Fruit fly (Drosophila melanogaster): Measurements from ENCODE around the gene CG43373.
"Not testable (repeated sequence)": the region's sequence is repeated elsewhere in the genome, so short reads cannot be mapped to it uniquely, and the experiment has no call there.

Gene CG43373

DNA sequence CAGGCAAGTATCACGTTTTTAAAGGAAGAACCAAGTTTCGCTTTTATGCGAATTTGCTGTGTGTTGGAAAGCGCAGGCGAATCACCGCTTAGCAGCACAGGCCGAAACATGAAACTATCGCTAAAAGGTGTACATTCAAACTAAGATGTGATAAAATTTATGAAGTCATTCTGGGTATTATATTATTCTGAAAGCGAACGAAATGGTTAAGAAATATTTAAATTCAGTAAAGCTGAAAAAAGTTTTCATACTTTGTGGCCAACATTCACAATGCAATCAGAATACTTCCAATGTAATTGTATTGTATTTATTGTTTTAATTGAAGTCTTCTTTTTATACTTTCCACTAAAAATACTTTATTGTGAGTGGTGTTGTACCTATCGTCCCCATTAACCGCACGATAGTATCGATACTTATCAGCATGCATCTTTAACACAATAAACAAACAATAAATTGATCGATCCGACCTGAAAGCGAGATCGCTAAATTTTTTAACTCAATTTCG is 38.1 kb upstream of the CG43373 start, which contains the start of gene Smn (continued):
- TF ChIP-seq pan (optimal IDR thresholded peaks at IDR 0.05) (no peak), ey (GFP tag; optimal IDR thresholded peaks at IDR 0.05) (peak; percentile 63), dsf (GFP tag; optimal IDR thresholded peaks at IDR 0.05; ENCODE audit: borderline replicate concordance) (peak; percentile 39), usp (GFP tag; optimal IDR thresholded peaks at IDR 0.05) (no peak), Mio (GFP tag; optimal IDR thresholded peaks at IDR 0.05) (no peak), Myc (optimal IDR thresholded peaks at IDR 0.05) (peak; percentile 15), Vsx2 (GFP tag; optimal IDR thresholded peaks at IDR 0.05; ENCODE audit: partially characterized antibody) (no peak), Hnf4 (GFP tag; optimal IDR thresholded peaks at IDR 0.05) (peak; percentile 85), rgr (GFP tag; optimal IDR thresholded peaks at IDR 0.05) (peak; percentile 78)

DNA sequence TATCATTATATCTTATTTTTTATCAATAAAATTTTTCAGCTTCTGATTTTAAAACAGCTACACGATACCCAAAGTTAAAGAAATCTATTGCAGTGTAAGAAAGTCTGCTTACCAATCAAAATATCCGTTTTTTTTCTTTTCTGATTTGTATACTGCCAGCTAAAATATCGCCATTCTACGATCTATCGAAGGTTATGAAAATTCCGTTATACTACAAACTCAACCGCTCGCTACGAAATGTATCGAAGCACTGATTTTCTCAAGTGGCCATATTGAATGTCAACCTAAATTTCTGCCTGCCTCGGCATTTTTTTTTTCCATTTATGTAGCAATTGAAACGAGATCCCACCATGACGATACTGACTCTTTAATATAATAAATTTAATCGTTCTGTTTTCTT is 36.9 kb upstream of the CG43373 start, which contains the start of gene nxf2:
TSS of gene nxf2 (minus strand) at position 258 of the 400 bp plus-strand sequence.
- TF ChIP-seq HLH106 (tag; optimal IDR thresholded peaks at IDR 0.05) (peak; percentile 14), Dfd (GFP tag; optimal IDR thresholded peaks at IDR 0.05) (no peak), Hnf4 (GFP tag; optimal IDR thresholded peaks at IDR 0.05) (peak; percentile 42), fru (GFP tag; optimal IDR thresholded peaks at IDR 0.05) (no peak)

DNA sequence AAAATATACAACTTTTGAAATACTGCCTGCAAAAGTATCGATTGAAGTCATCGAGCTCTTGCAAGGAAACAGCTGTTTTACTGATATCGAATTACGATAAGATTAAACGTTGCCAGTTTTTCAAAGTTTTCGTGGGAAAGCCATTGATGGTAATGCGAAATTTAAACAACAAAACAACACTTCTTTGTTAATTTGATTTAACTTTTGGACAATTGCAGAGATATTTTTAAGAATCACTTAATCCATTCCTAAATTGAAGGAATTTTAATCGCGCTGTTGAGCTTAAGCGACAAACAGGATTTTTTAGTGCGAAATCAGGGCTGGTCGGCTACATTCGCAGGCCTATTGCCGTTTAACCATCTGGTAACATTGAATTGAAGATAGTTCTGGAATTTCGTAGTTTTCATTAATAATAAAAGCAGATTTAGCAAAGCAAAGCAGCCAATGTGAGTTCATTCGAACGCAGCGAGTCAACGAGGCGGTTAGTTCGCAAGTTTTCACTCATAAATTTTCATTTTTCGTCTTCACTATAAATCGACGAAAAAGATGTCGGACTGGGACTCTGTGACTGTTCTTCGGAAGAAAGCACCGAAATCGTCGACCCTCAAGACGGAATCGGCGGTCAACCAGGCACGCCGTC is 31.3 kb upstream of the CG43373 start, which contains the start of gene mbf1:
TSS of gene mbf1 (plus strand) at position 130 of the 640 bp plus-strand sequence.
- TF ChIP-seq Rel (GFP tag; optimal IDR thresholded peaks at IDR 0.05) (no peak), Rel (tag; optimal IDR thresholded peaks at IDR 0.05) (peak; percentile 33), Sp1 (GFP tag; optimal IDR thresholded peaks at IDR 0.05) (peak; percentile 15), Hnf4 (GFP tag; optimal IDR thresholded peaks at IDR 0.05) (peak; percentile 57), sv (GFP tag; optimal IDR thresholded peaks at IDR 0.05) (no peak), ey (GFP tag; optimal IDR thresholded peaks at IDR 0.05) (no peak), dsf (GFP tag; optimal IDR thresholded peaks at IDR 0.05; ENCODE audit: borderline replicate concordance) (no peak), brk (GFP tag; optimal IDR thresholded peaks at IDR 0.05) (peak; percentile 37), foxo (GFP tag; optimal IDR thresholded peaks at IDR 0.05) (no peak), OdsH (GFP tag; optimal IDR thresholded peaks at IDR 0.05) (no peak), fru (GFP tag; optimal IDR thresholded peaks at IDR 0.05) (peak; percentile 13), HLH106 (tag; optimal IDR thresholded peaks at IDR 0.05) (peak; percentile 20)

DNA sequence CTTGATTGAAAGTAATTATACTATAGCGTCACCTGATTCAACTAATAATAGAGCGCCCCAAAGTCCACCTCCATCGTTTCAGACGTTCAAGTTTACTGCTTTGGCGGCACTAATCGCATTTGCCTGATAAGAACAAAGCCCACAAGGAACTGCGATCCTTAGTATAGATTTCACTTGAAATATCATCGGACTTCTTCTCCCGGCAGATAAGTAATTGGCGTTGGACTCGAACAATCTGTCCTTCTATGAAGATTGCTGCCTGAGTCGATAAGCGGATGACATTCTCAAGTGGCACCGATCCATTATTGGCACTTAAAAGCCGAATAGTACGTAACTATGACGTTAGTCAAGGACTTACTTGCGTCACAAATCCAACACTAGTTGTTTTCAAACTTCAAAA is 30.1 kb upstream of the CG43373 start, which contains the start of gene Mipp1:
TSS of gene Mipp1 (minus strand) at position 101 of the 400 bp plus-strand sequence.
- not testable (repeated sequence) for TF ChIP-seq sv (GFP tag; optimal IDR thresholded peaks at IDR 0.05); Rel (GFP tag; optimal IDR thresholded peaks at IDR 0.05); Rel (tag; optimal IDR thresholded peaks at IDR 0.05); woc (GFP tag; optimal IDR thresholded peaks at IDR 0.05)

DNA sequence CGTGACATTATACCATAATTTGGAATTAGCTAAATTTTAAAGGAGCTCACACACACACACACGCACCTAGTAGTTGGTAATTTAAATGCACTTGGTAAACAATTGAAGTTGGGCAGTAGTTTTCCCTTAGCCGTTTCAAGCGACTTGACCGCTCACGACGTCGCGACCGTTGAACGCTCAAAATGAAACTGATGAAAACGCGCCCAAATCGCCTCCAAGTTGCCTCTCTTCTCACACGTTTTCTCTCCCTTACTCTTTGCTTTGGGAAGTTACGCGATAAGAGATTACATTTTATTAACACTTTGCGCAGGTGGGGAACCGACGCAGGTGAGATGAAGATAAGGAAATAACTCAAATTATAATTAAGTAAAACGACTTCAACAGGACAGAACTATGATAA is 29.0 kb upstream of the CG43373 start:
- TF ChIP-seq Dif (GFP tag; optimal IDR thresholded peaks at IDR 0.05; ENCODE audit: partially characterized antibody) (peak; percentile 15), dsf (GFP tag; optimal IDR thresholded peaks at IDR 0.05; ENCODE audit: borderline replicate concordance) (no peak), rgr (GFP tag; optimal IDR thresholded peaks at IDR 0.05) (no peak), ey (GFP tag; optimal IDR thresholded peaks at IDR 0.05) (no peak), Hnf4 (GFP tag; optimal IDR thresholded peaks at IDR 0.05) (peak; percentile 13), dl (GFP tag; optimal IDR thresholded peaks at IDR 0.05; ENCODE audit: insufficient read depth in 1 of 2, partially characterized antibody in 2 of 2) (peak in 1 of 2 experiments; percentile 44)

DNA sequence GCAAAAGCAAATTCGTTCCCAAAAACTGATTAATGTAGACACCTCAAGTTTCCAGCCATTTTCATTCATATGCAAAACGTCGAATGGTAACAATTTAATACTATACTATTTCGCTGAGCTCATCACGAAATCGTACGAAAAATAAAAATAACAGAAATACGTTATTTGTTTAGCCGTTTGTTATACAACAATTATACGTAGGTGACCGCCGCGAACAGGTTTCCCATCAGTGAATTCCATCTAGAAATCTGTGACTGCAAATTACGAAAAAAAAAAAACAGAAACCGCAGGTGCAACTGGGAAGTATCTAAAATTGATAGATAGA is 28.5 kb upstream of the CG43373 start:
- no peak for TF ChIP-seq Vsx2 (GFP tag; optimal IDR thresholded peaks at IDR 0.05; ENCODE audit: partially characterized antibody)
- TF ChIP-seq usp (GFP tag; optimal IDR thresholded peaks at IDR 0.05) = no peak
- TF ChIP-seq br (GFP tag; optimal IDR thresholded peaks at IDR 0.05) = no peak
- no peak for TF ChIP-seq N (GFP tag; optimal IDR thresholded peaks at IDR 0.05)
- TF ChIP-seq jim (GFP tag; optimal IDR thresholded peaks at IDR 0.05) = no peak
- no peak for TF ChIP-seq HLH106 (tag; optimal IDR thresholded peaks at IDR 0.05)
- TF ChIP-seq CrebA (GFP tag; optimal IDR thresholded peaks at IDR 0.05; ENCODE audit: borderline replicate concordance) = no peak

Measured in whole organism, wandering third instar larva.